Worm (Caenorhabditis elegans) whole organism, L4 larva: ENCODE data around the gene srh-204.

Experiments used
- ama-1 ChIP-seq: fragments of 150-350 bp; optimal IDR thresholded peaks from 2 replicates; lab custom pipeline; 2014; ENCODE audit warnings: inconsistent platforms, mixed read lengths
- nhr-6 ChIP-seq: fragments of 150-350 bp; optimal IDR thresholded peaks from 2 replicates; lab custom pipeline; 2014; ENCODE audit warnings: missing biosample characterization, missing genetic modification characterization

DNA sequence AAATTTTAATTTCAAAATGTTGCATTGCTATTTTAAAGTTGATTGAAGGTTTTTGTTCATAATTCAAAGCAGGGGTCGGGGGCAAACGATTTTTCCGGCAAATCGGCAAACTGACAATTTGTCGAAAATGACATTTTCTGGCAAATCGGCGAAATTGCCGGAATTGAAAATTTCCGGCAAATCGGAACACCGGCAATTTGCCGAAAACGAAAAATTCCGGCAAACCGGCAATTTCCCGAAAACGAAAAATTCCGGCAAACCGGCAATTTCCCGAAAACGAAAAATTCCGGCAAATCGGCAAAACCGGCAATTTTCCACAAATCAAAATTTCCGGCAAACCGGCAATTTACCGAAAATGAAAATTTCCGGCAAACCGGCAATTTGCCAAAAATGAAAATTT is 50.0 kb downstream of the srh-204 start:
- TF ChIP-seq nhr-6 (tag; lab: Kevin White, UChicago) (no peak), ama-1 (lab: Kevin White, UChicago) (no peak)
